Worm (Caenorhabditis elegans) whole organism, late embryonic: ENCODE measurements around the gene K10D2.5.

Experiments
- C38D4.7 ChIP-seq: fragments of 200-800 bp; sonication (Bioruptor generic); optimal IDR thresholded peaks from 2 replicates; lab custom pipeline; 2018; ENCODE audit warnings: mild to moderate bottlenecking, missing genetic modification characterization, moderate library complexity, missing compliant biosample characterization
- Y22D7AL.16 ChIP-seq: sonication (generic microtip); optimal IDR thresholded peaks from 2 replicates; lab custom pipeline; 2016; ENCODE audit warnings: missing genetic modification characterization, missing compliant biosample characterization
- ahr-1 ChIP-seq: sonication (generic microtip); optimal IDR thresholded peaks from 2 replicates; lab custom pipeline; 2016; ENCODE audit warnings: missing genetic modification characterization, missing compliant biosample characterization
- ceh-18 ChIP-seq: sonication (generic microtip); optimal IDR thresholded peaks from 2 replicates; lab custom pipeline; 2016; ENCODE audit warnings: missing genetic modification characterization, missing compliant biosample characterization
- ceh-19 ChIP-seq: fragments of 200-800 bp; sonication (Bioruptor generic); optimal IDR thresholded peaks from 2 replicates; lab custom pipeline; 2018; ENCODE audit warnings: mild to moderate bottlenecking, missing genetic modification characterization, missing compliant biosample characterization
- ceh-22 ChIP-seq: sonication (generic microtip); optimal IDR thresholded peaks from 2 replicates; lab custom pipeline; 2017; ENCODE audit warnings: missing biosample characterization, missing genetic modification characterization
- ceh-24 ChIP-seq: sonication (generic microtip); optimal IDR thresholded peaks from 2 replicates; lab custom pipeline; 2016; ENCODE audit warnings: mild to moderate bottlenecking, missing genetic modification characterization, missing compliant biosample characterization
- ceh-30 ChIP-seq: fragments of 150-350 bp; optimal IDR thresholded peaks from 2 replicates; lab custom pipeline; 2014; ENCODE audit warnings: missing biosample characterization, missing genetic modification characterization
- ceh-31 ChIP-seq: sonication (generic microtip); optimal IDR thresholded peaks from 2 replicates; lab custom pipeline; 2016; ENCODE audit warnings: missing genetic modification characterization, missing compliant biosample characterization
- elt-2 ChIP-seq: sonication (generic microtip); optimal IDR thresholded peaks from 2 replicates; lab custom pipeline; 2016; ENCODE audit warnings: missing genetic modification reagents, missing genetic modification characterization, missing compliant biosample characterization
- elt-4 ChIP-seq: sonication (generic microtip); optimal IDR thresholded peaks from 2 replicates; lab custom pipeline; 2016; ENCODE audit warnings: missing genetic modification characterization, missing compliant biosample characterization
- ets-4 ChIP-seq: sonication (generic microtip); optimal IDR thresholded peaks from 2 replicates; lab custom pipeline; 2016; ENCODE audit warnings: missing genetic modification characterization, missing compliant biosample characterization
- fax-1 ChIP-seq: sonication (generic microtip); optimal IDR thresholded peaks from 2 replicates; lab custom pipeline; 2016; ENCODE audit warnings: missing genotype, missing genetic modification characterization, missing compliant biosample characterization
- fkh-6 ChIP-seq: sonication (generic microtip); optimal IDR thresholded peaks from 2 replicates; lab custom pipeline; 2016; ENCODE audit warnings: missing genetic modification characterization, missing compliant biosample characterization
- hlh-13 ChIP-seq: fragments of 200-800 bp; sonication (Bioruptor generic); optimal IDR thresholded peaks from 2 replicates; lab custom pipeline; 2018; ENCODE audit warnings: mild to moderate bottlenecking, missing genetic modification characterization, missing compliant biosample characterization
- hlh-15 ChIP-seq: sonication (generic microtip); optimal IDR thresholded peaks from 2 replicates; lab custom pipeline; 2016; ENCODE audit warnings: missing genetic modification characterization, missing compliant biosample characterization
- hlh-30 ChIP-seq: sonication (generic microtip); optimal IDR thresholded peaks from 2 replicates; lab custom pipeline; 2017; ENCODE audit warnings: antibody characterized with exemption, missing genetic modification characterization, missing compliant biosample characterization; ENCODE audit not compliant: insufficient read depth
- hlh-6 ChIP-seq: sonication (generic microtip); optimal IDR thresholded peaks from 2 replicates; lab custom pipeline; 2016; ENCODE audit warnings: missing genotype, missing genetic modification characterization, missing compliant biosample characterization
- hlh-8 ChIP-seq: sonication (generic microtip); optimal IDR thresholded peaks from 2 replicates; lab custom pipeline; 2016; ENCODE audit warnings: missing genotype, missing genetic modification characterization, missing compliant biosample characterization
- mec-3 ChIP-seq: sonication (generic microtip); optimal IDR thresholded peaks from 2 replicates; lab custom pipeline; 2016; ENCODE audit warnings: borderline replicate concordance, missing genetic modification characterization, missing compliant biosample characterization
- pax-1 ChIP-seq: fragments of 150-350 bp; optimal IDR thresholded peaks from 2 replicates; lab custom pipeline; 2014; ENCODE audit warnings: missing biosample characterization, missing genetic modification characterization
- pha-2 ChIP-seq: sonication (generic microtip); optimal IDR thresholded peaks from 2 replicates; lab custom pipeline; 2017; ENCODE audit warnings: mild to moderate bottlenecking, missing genetic modification characterization, missing compliant biosample characterization
- pha-4 ChIP-seq: fragments of 150-350 bp; optimal IDR thresholded peaks from 2 replicates; lab custom pipeline; 2018; ENCODE audit warnings: missing biosample characterization, missing genetic modification reagents, missing genetic modification characterization
- pqm-1 ChIP-seq: sonication (generic microtip); optimal IDR thresholded peaks from 2 replicates; lab custom pipeline; 2016; ENCODE audit warnings: missing genetic modification characterization, missing compliant biosample characterization
- pros-1 ChIP-seq: fragments of 150-350 bp; optimal IDR thresholded peaks from 2 replicates; lab custom pipeline; 2014; ENCODE audit warnings: missing biosample characterization, missing genetic modification reagents, missing genetic modification characterization
- sox-2 ChIP-seq: fragments of 200-800 bp; sonication (Bioruptor generic); IDR thresholded peaks from 2 replicates; pipeline ENCODE4 v1.3.6; 2022; ENCODE audit warnings: missing genetic modification reagents, missing genetic modification characterization, missing compliant biosample characterization
- sox-4 ChIP-seq: sonication (generic microtip); optimal IDR thresholded peaks from 2 replicates; lab custom pipeline; 2017; ENCODE audit warnings: mild to moderate bottlenecking, missing genetic modification characterization, inconsistent platforms, missing compliant biosample characterization
- tbx-2 ChIP-seq: sonication (generic microtip); optimal IDR thresholded peaks from 2 replicates; lab custom pipeline; 2016; ENCODE audit warnings: missing genetic modification characterization, missing compliant biosample characterization
- tbx-7 ChIP-seq: sonication (generic microtip); optimal IDR thresholded peaks from 2 replicates; lab custom pipeline; 2016; ENCODE audit warnings: missing genotype, missing genetic modification characterization, missing compliant biosample characterization
- unc-3 ChIP-seq, 2 experiments: fragments of 200-800 bp in 1 of 2; sonication (Bioruptor generic) in 1 of 2; sonication (generic microtip) in 1 of 2; conservative IDR thresholded peaks in 1 of 2; optimal IDR thresholded peaks in 1 of 2; 2 replicates each; pipeline versions ENCODE4 v1.3.6 to Lab custom; 2016 to 2022; ENCODE audit warnings: missing compliant biosample characterization in 2 of 2, missing genetic modification characterization in 2 of 2, missing genetic modification reagents in 1 of 2
- unc-55 ChIP-seq: sonication (generic microtip); optimal IDR thresholded peaks from 2 replicates; lab custom pipeline; 2017; ENCODE audit warnings: missing biosample characterization, missing genetic modification reagents, missing genetic modification characterization
- zip-5 ChIP-seq: sonication (generic microtip); optimal IDR thresholded peaks from 2 replicates; lab custom pipeline; 2016; ENCODE audit warnings: missing genetic modification characterization, missing compliant biosample characterization

Gene K10D2.5

ce11 chrIII:5141935-5142334 lies 30.6 kb upstream of the K10D2.5 start:
- TF ChIP-seq mec-3 (tag; lab: Kevin White, UChicago) = no peak
- TF ChIP-seq ets-4 (tag; lab: Kevin White, UChicago) = no peak
- TF ChIP-seq sox-4 (tag; lab: Kevin White, UChicago) = no peak
- no peak for TF ChIP-seq sox-2 (GFP tag; lab: Robert Waterston, UW)
- TF ChIP-seq C38D4.7 (GFP tag; lab: Kevin White, UChicago) = no peak
- peak; percentile 4 for TF ChIP-seq unc-55 (GFP tag; lab: Kevin White, UChicago)
- no peak for TF ChIP-seq ceh-24
- no peak for TF ChIP-seq fkh-6 (tag; lab: Kevin White, UChicago)
- no peak for TF ChIP-seq hlh-13
- peak; percentile 28 for TF ChIP-seq hlh-30 (tag; lab: Kevin White, UChicago)
- TF ChIP-seq, all 69 proteins: peak for 2

ce11 chrIII:5143520-5143919 lies 29.0 kb upstream of the K10D2.5 start:
- peak; percentile 18 for TF ChIP-seq elt-2 (tag; lab: Kevin White, UChicago)
- no peak for TF ChIP-seq unc-3 (GFP tag; conservative IDR thresholded peaks at IDR 0.05; lab: Robert Waterston, UW)
- TF ChIP-seq unc-3 (tag; optimal IDR thresholded peaks at IDR 0.05; lab: Kevin White, UChicago) = no peak
- no peak for TF ChIP-seq hlh-15 (tag; lab: Kevin White, UChicago)

- TF ChIP-seq hlh-30 (tag; lab: Kevin White, UChicago) = peak; percentile 23
- no peak for TF ChIP-seq fkh-6 (tag; lab: Kevin White, UChicago)
Observed at ce11 chrIII:5144169-5144568, 28.4 kb upstream of the K10D2.5 start.

- no peak for TF ChIP-seq pha-2 (tag; lab: Kevin White, UChicago)
- no peak for TF ChIP-seq fax-1
- no peak for TF ChIP-seq tbx-2 (tag; lab: Kevin White, UChicago)
- TF ChIP-seq elt-2 (tag; lab: Kevin White, UChicago) = no peak
- no peak for TF ChIP-seq hlh-13
- no peak for TF ChIP-seq C38D4.7 (GFP tag; lab: Kevin White, UChicago)
- no peak for TF ChIP-seq elt-4 (tag; lab: Kevin White, UChicago)
- TF ChIP-seq pha-4 (tag; lab: Kevin White, UChicago) = no peak
- no peak for TF ChIP-seq pqm-1 (tag; lab: Kevin White, UChicago)
- TF ChIP-seq hlh-8 (tag; lab: Kevin White, UChicago) = no peak
- TF ChIP-seq unc-3 (GFP tag; conservative IDR thresholded peaks at IDR 0.05; lab: Robert Waterston, UW) = no peak
- TF ChIP-seq unc-3 (tag; optimal IDR thresholded peaks at IDR 0.05; lab: Kevin White, UChicago) = no peak
- no peak for TF ChIP-seq pros-1
- TF ChIP-seq ceh-22 = no peak
- no peak for TF ChIP-seq ceh-30 (tag; lab: Kevin White, UChicago)
- TF ChIP-seq ahr-1 = no peak
- TF ChIP-seq, all 69 proteins: peak for 0
Observed at ce11 chrIII:5145874-5146273, 26.6 kb upstream of the K10D2.5 start.

ce11 chrIII:5146749-5147148 lies 25.8 kb upstream of the K10D2.5 start:
- no peak for TF ChIP-seq ceh-19 (GFP tag; lab: Kevin White, UChicago)
- peak; percentile 91 for TF ChIP-seq elt-2 (tag; lab: Kevin White, UChicago)
- TF ChIP-seq pqm-1 (tag; lab: Kevin White, UChicago) = no peak
- TF ChIP-seq tbx-2 (tag; lab: Kevin White, UChicago) = peak; percentile 74
- TF ChIP-seq hlh-30 (tag; lab: Kevin White, UChicago) = no peak

ce11 chrIII:5147445-5147844 lies 25.1 kb upstream of the K10D2.5 start:
- TF ChIP-seq unc-55 (GFP tag; lab: Kevin White, UChicago) (no peak), pros-1 (no peak), hlh-6 (no peak), hlh-13 (no peak), zip-5 (tag; lab: Kevin White, UChicago) (no peak), Y22D7AL.16 (tag; lab: Kevin White, UChicago) (no peak), ceh-18 (tag; lab: Kevin White, UChicago) (no peak), pax-1 (no peak), tbx-7 (tag; lab: Kevin White, UChicago) (no peak), ceh-30 (tag; lab: Kevin White, UChicago) (no peak), hlh-30 (tag; lab: Kevin White, UChicago) (no peak), C38D4.7 (GFP tag; lab: Kevin White, UChicago) (no peak), ceh-19 (GFP tag; lab: Kevin White, UChicago) (no peak), hlh-8 (tag; lab: Kevin White, UChicago) (no peak), ceh-31 (tag; lab: Kevin White, UChicago) (no peak), ahr-1 (no peak), ets-4 (tag; lab: Kevin White, UChicago) (no peak), fax-1 (no peak)
